Worm (Caenorhabditis elegans): ENCODE results near the gene F07G11.1.

DNA sequence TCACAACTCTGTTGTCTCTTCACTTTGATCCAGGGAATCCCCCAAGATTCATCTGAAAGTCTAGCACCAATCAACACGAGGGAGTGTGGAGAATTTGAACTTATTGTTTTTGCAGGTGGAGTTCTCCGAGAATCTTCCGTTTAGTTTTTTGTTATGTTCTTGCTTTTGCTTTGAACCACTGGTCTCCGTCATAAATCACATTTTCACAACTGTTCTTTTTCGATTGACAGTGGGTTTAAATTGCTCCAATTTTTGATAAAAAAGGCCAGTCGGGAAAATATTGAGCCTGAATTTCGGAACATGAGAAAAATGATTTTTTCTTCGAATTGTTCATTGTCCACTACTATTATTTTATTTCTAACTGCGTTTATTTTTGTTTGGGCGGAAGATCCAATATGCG lies 14.7 kb downstream of the F07G11.1 start, which contains the start of gene F10G2.10:
- TF ChIP-seq unc-86 (tag; optimal IDR thresholded peaks at IDR 0.05), result no peak
- TF ChIP-seq unc-55 (GFP tag; optimal IDR thresholded peaks at IDR 0.05), result no peak
- TF ChIP-seq ceh-48 (tag; optimal IDR thresholded peaks at IDR 0.05), result no peak
- TF ChIP-seq sdc-2 (tag; optimal IDR thresholded peaks at IDR 0.05), result no peak
- TF ChIP-seq nhr-11 (tag; optimal IDR thresholded peaks at IDR 0.05), result no peak
- no peak for TF ChIP-seq ceh-34 (tag; optimal IDR thresholded peaks at IDR 0.05)
- no peak for TF ChIP-seq pha-4 (tag; optimal IDR thresholded peaks at IDR 0.05)
